Worm (Caenorhabditis elegans) whole organism, midembryonic: ENCODE data around the gene T19H5.7.

Experiments used
- T22C8.4 ChIP-seq: fragments of 200-800 bp; sonication (Bioruptor generic); IDR thresholded peaks from 2 replicates; pipeline ENCODE4 v1.3.6; 2022; ENCODE audit warnings: missing genetic modification characterization, missing compliant biosample characterization
- flt-1 ChIP-seq: fragments of 200-800 bp; sonication (Bioruptor generic); IDR thresholded peaks from 2 replicates; pipeline ENCODE4 v1.3.6; 2022; ENCODE audit warnings: missing genetic modification characterization, missing compliant biosample characterization
- klf-2 ChIP-seq: fragments of 200-800 bp; sonication (Bioruptor generic); conservative IDR thresholded peaks from 2 replicates; pipeline ENCODE4 v1.3.6; 2022; ENCODE audit warnings: missing genetic modification reagents, missing genetic modification characterization, missing compliant biosample characterization
- ref-1 ChIP-seq: fragments of 200-800 bp; sonication (Bioruptor generic); conservative IDR thresholded peaks from 2 replicates; pipeline ENCODE4 v1.3.6; 2022; ENCODE audit warnings: missing genetic modification reagents, missing genetic modification characterization, missing compliant biosample characterization
- tab-1 ChIP-seq: fragments of 200-800 bp; sonication (Bioruptor generic); IDR thresholded peaks from 2 replicates; pipeline ENCODE4 v1.3.6; 2022; ENCODE audit warnings: missing genetic modification characterization, missing compliant biosample characterization
- ztf-23 ChIP-seq: fragments of 200-800 bp; sonication (Bioruptor generic); IDR thresholded peaks from 2 replicates; pipeline ENCODE4 v1.3.6; 2022; ENCODE audit warnings: missing genetic modification reagents, missing genetic modification characterization, missing compliant biosample characterization
- ztf-29 ChIP-seq: fragments of 200-800 bp; sonication (Bioruptor generic); IDR thresholded peaks from 2 replicates; pipeline ENCODE4 v1.3.6; 2022; ENCODE audit warnings: missing genetic modification reagents, missing genetic modification characterization, missing compliant biosample characterization

DNA sequence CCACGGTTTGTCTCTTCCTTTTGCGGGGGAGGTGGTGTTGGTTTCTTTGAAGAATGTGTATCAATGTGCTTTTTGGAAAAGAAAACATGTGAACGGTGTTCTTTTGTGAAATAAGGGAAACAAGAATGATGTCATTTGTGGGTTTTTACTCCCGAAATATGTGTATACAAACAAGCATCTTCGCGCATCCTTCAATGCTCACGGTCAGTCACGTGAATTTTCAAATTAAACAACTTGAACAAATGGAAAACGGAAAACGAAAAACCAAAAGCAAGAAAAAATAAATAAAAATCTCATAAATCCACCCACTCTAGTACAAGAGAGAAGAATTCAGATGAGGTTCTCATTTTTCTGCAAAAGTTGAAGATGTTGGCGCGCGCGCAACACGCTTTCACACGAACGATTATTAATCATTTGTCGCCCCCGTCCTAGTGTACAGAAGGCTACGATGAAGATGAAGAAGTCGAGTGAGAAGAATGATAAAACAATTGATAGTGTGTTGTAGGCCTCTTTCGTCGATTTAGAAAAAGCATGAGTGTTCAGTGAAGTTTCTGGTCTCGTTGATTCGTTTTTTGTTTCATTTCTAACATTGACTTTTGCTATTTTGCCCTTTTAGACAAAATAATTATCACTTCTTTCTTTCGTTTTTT lies 5.3 kb upstream of the T19H5.7 start:
- TF ChIP-seq flt-1 (GFP tag; lab: Robert Waterston, UW) (no peak), T22C8.4 (GFP tag; lab: Robert Waterston, UW) (no peak), ref-1 (no peak), klf-2 (no peak), tab-1 (GFP tag; lab: Robert Waterston, UW) (no peak), ztf-29 (GFP tag; lab: Robert Waterston, UW) (no peak), ztf-23 (GFP tag; lab: Robert Waterston, UW) (no peak)
